Worm (Caenorhabditis elegans) whole organism, L3 larva: Measurements from ENCODE around the gene gst-3.

Experiments used
- R02D3.7 ChIP-seq: fragments of 150-350 bp; optimal IDR thresholded peaks from 2 replicates; lab custom pipeline; 2014; ENCODE audit warnings: missing biosample characterization, missing genetic modification characterization
- ZK546.5 ChIP-seq: sonication (generic microtip); optimal IDR thresholded peaks from 2 replicates; lab custom pipeline; 2017; ENCODE audit warnings: missing biosample characterization, missing genetic modification characterization
- aly-2 ChIP-seq: fragments of 150-350 bp; optimal IDR thresholded peaks from 2 replicates; lab custom pipeline; 2014; ENCODE audit warnings: missing biosample characterization, missing genetic modification characterization
- ama-1 ChIP-seq: fragments of 150-350 bp; optimal IDR thresholded peaks from 2 replicates; lab custom pipeline; 2018
- ceh-16 ChIP-seq: sonication (generic microtip); optimal IDR thresholded peaks from 2 replicates; lab custom pipeline; 2017; ENCODE audit warnings: missing biosample characterization, missing genetic modification characterization
- ceh-28 ChIP-seq: fragments of 150-350 bp; optimal IDR thresholded peaks from 2 replicates; lab custom pipeline; 2014; ENCODE audit warnings: missing biosample characterization, missing genetic modification reagents, missing genetic modification characterization
- ceh-82 ChIP-seq: fragments of 150-350 bp; optimal IDR thresholded peaks from 2 replicates; lab custom pipeline; 2014; ENCODE audit warnings: missing biosample characterization, missing genetic modification characterization
- ceh-9 ChIP-seq: sonication (generic microtip); optimal IDR thresholded peaks from 2 replicates; lab custom pipeline; 2018; ENCODE audit warnings: missing biosample characterization, missing genetic modification characterization
- daf-12 ChIP-seq: fragments of 150-350 bp; optimal IDR thresholded peaks from 2 replicates; lab custom pipeline; 2014; ENCODE audit warnings: missing biosample characterization, missing genetic modification reagents, missing genetic modification characterization
- egl-27 ChIP-seq: sonication (generic microtip); optimal IDR thresholded peaks from 4 replicates; lab custom pipeline; 2017; ENCODE audit warnings: missing biosample characterization, missing genetic modification reagents, missing genetic modification characterization
- egl-5 ChIP-seq: fragments of 150-350 bp; optimal IDR thresholded peaks from 2 replicates; lab custom pipeline; 2017; ENCODE audit warnings: missing biosample characterization, missing genetic modification reagents, missing genetic modification characterization, inconsistent platforms
- elt-2 ChIP-seq: sonication (generic microtip); optimal IDR thresholded peaks from 2 replicates; lab custom pipeline; 2016; ENCODE audit warnings: missing genetic modification reagents, mild to moderate bottlenecking, missing genetic modification characterization, missing compliant biosample characterization
- elt-3 ChIP-seq, 3 experiments: fragments of 150-350 bp in 1 of 3; sonication (generic microtip) in 2 of 3; optimal IDR thresholded peaks; 2 replicates in 2 of 3; 4 replicates in 1 of 3; lab custom pipeline; 2014 to 2017; ENCODE audit warnings: missing biosample characterization in 3 of 3, missing genetic modification characterization in 3 of 3
- eor-1 ChIP-seq, 2 experiments: fragments of 150-350 bp; optimal IDR thresholded peaks; 2 replicates each; lab custom pipeline; 2014 to 2018; ENCODE audit warnings: missing biosample characterization in 2 of 2, missing genetic modification characterization in 2 of 2
- fkh-10 ChIP-seq: sonication (generic microtip); optimal IDR thresholded peaks from 2 replicates; lab custom pipeline; 2017; ENCODE audit warnings: missing biosample characterization, missing genetic modification reagents, missing genetic modification characterization
- hmg-11 ChIP-seq: sonication (generic microtip); optimal IDR thresholded peaks from 2 replicates; lab custom pipeline; 2016; ENCODE audit warnings: missing genetic modification characterization, missing compliant biosample characterization
- lin-15B ChIP-seq: fragments of 150-350 bp; optimal IDR thresholded peaks from 2 replicates; lab custom pipeline; 2014; ENCODE audit warnings: missing biosample characterization, missing genetic modification characterization
- lin-39 ChIP-seq: fragments of 150-350 bp; optimal IDR thresholded peaks from 2 replicates; lab custom pipeline; 2018; ENCODE audit warnings: missing biosample characterization, missing genetic modification reagents, missing genetic modification characterization
- lsy-12 ChIP-seq: sonication (generic microtip); optimal IDR thresholded peaks from 2 replicates; lab custom pipeline; 2016; ENCODE audit warnings: mild to moderate bottlenecking, missing genetic modification characterization, missing compliant biosample characterization
- mdl-1 ChIP-seq: fragments of 150-350 bp; optimal IDR thresholded peaks from 2 replicates; lab custom pipeline; 2014; ENCODE audit warnings: missing biosample characterization, missing genetic modification characterization
- mml-1 ChIP-seq: fragments of 150-350 bp; sonication (generic microtip); optimal IDR thresholded peaks from 3 replicates; lab custom pipeline; 2014; ENCODE audit warnings: missing biosample characterization, missing genetic modification characterization
- nhr-11 ChIP-seq: fragments of 150-350 bp; optimal IDR thresholded peaks from 2 replicates; lab custom pipeline; 2014; ENCODE audit warnings: missing biosample characterization, missing genetic modification characterization
- nhr-12 ChIP-seq: fragments of 150-350 bp; optimal IDR thresholded peaks from 2 replicates; lab custom pipeline; 2014; ENCODE audit warnings: missing biosample characterization, missing genetic modification characterization
- nhr-23 ChIP-seq: fragments of 150-350 bp; optimal IDR thresholded peaks from 2 replicates; lab custom pipeline; 2014; ENCODE audit warnings: missing biosample characterization, missing genetic modification reagents, missing genetic modification characterization
- nhr-237 ChIP-seq: fragments of 150-350 bp; optimal IDR thresholded peaks from 2 replicates; lab custom pipeline; 2014; ENCODE audit warnings: missing biosample characterization, missing genetic modification characterization
- nhr-25 ChIP-seq: sonication (generic microtip); optimal IDR thresholded peaks from 2 replicates; lab custom pipeline; 2017; ENCODE audit warnings: missing biosample characterization, missing genetic modification characterization
- nhr-67 ChIP-seq: fragments of 150-350 bp; optimal IDR thresholded peaks from 2 replicates; lab custom pipeline; 2014; ENCODE audit warnings: missing biosample characterization, missing genetic modification characterization
- nhr-76 ChIP-seq: fragments of 150-350 bp; sonication (generic microtip); optimal IDR thresholded peaks from 5 replicates; lab custom pipeline; 2014; ENCODE audit warnings: missing biosample characterization, missing genetic modification characterization
- pha-4 ChIP-seq: fragments of 150-350 bp; optimal IDR thresholded peaks from 2 replicates; lab custom pipeline; 2014; ENCODE audit warnings: missing biosample characterization, missing genetic modification reagents, missing genetic modification characterization
- sea-2 ChIP-seq: fragments of 150-350 bp; sonication (generic microtip); optimal IDR thresholded peaks from 4 replicates; lab custom pipeline; 2014; ENCODE audit warnings: missing biosample characterization, missing genetic modification reagents, missing genetic modification characterization
- skn-1 ChIP-seq: fragments of 150-350 bp; optimal IDR thresholded peaks from 2 replicates; lab custom pipeline; 2014; ENCODE audit warnings: missing biosample characterization, missing genetic modification characterization
- snpc-4 ChIP-seq: fragments of 150-350 bp; optimal IDR thresholded peaks from 2 replicates; lab custom pipeline; 2014; ENCODE audit warnings: missing biosample characterization, missing genetic modification characterization
- tbx-2 ChIP-seq: sonication (generic microtip); optimal IDR thresholded peaks from 2 replicates; lab custom pipeline; 2016; ENCODE audit warnings: mild to moderate bottlenecking, missing genetic modification characterization, missing compliant biosample characterization
- unc-39 ChIP-seq: sonication (generic microtip); optimal IDR thresholded peaks from 4 replicates; lab custom pipeline; 2017; ENCODE audit warnings: missing biosample characterization, missing genetic modification characterization
- ztf-11 ChIP-seq: fragments of 150-350 bp; optimal IDR thresholded peaks from 2 replicates; lab custom pipeline; 2014; ENCODE audit warnings: missing biosample characterization, missing genetic modification characterization

Gene gst-3

ce11 chrIV:10128906-10129386 lies 11.1 kb downstream of the gst-3 start, which contains the start of the genes gtbp-1 and K08F4.3 (continued):
- TF ChIP-seq hmg-11 (tag; lab: Kevin White, UChicago) (no peak), nhr-76 (tag; lab: Kevin White, UChicago) (no peak), skn-1 (tag; lab: Kevin White, UChicago) (no peak), nhr-12 (tag; lab: Kevin White, UChicago) (no peak), sea-2 (GFP tag; lab: Kevin White, UChicago) (no peak), ceh-82 (tag; lab: Kevin White, UChicago) (peak; percentile 20), ama-1 (lab: Kevin White, UChicago) (peak; percentile 23), lin-39 (tag; lab: Kevin White, UChicago) (peak; percentile 77), mdl-1 (tag; lab: Kevin White, UChicago) (no peak), tbx-2 (tag; lab: Kevin White, UChicago) (no peak), ceh-16 (no peak), fkh-10 (GFP tag; lab: Kevin White, UChicago) (no peak), nhr-23 (no peak), lin-15B (peak; percentile 94)

- TF ChIP-seq pha-4 (tag; lab: Kevin White, UChicago), result no peak
- no peak for TF ChIP-seq eor-1 (tag; optimal IDR thresholded peaks at IDR 0.05; lab: Kevin White, UChicago)
- TF ChIP-seq lin-15B, result no peak
- TF ChIP-seq R02D3.7 (tag; lab: Kevin White, UChicago), result no peak
- no peak for TF ChIP-seq nhr-67 (tag; lab: Kevin White, UChicago)
- TF ChIP-seq nhr-237, result no peak
- TF ChIP-seq ama-1 (lab: Kevin White, UChicago), result no peak
- TF ChIP-seq mml-1 (tag; lab: Kevin White, UChicago), result no peak
- no peak for TF ChIP-seq ceh-9 (tag; lab: Kevin White, UChicago)
- TF ChIP-seq ztf-11 (tag; lab: Kevin White, UChicago), result no peak
- TF ChIP-seq egl-27 (tag; lab: Kevin White, UChicago), result no peak
- no peak for TF ChIP-seq ceh-82 (tag; lab: Kevin White, UChicago)
- no peak for TF ChIP-seq ceh-28 (tag; lab: Kevin White, UChicago)
- TF ChIP-seq daf-12 (tag; lab: Kevin White, UChicago), result no peak
- TF ChIP-seq egl-5 (tag; lab: Kevin White, UChicago), result no peak
- TF ChIP-seq nhr-76 (tag; lab: Kevin White, UChicago), result no peak
- TF ChIP-seq nhr-11 (tag; lab: Kevin White, UChicago), result no peak
- TF ChIP-seq skn-1 (tag; lab: Kevin White, UChicago), result no peak
- no peak for TF ChIP-seq unc-39
- TF ChIP-seq aly-2 (tag; lab: Kevin White, UChicago), result no peak
Observed at ce11 chrIV:10128446-10128845, 11.6 kb downstream of the gst-3 start.

DNA sequence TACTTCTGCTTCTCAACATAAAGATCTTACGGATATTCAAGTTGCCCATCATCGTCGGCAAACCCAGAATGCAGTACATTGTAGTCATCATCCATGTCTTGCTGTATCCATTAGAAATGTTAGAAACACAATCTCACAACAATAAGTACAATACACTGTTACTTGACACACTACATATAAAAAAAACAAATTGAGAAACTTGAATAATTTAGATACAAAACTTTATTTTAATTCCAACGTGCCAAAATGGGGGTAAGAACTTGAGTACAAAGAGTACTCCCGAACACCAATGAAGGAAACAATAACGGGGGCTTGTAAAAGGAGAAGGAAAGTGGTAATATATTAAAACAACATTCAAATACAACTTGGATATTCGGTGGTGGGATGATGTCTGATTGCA lies 13.5 kb downstream of the gst-3 start, which contains the start of gene ctf-18:
Gene ctf-18, minus strand, starts transcription at position 101 of the 400 bp plus-strand sequence.
- TF ChIP-seq tbx-2 (tag; lab: Kevin White, UChicago) (no peak), nhr-25 (no peak)

ce11 chrIV:10122205-10122604 lies 17.8 kb downstream of the gst-3 start, which contains the start of gene irld-21:
irld-21 (minus strand) TSS chrIV:10122305.
- TF ChIP-seq unc-39 (no peak), lin-15B (no peak), ZK546.5 (tag; lab: Kevin White, UChicago) (no peak), nhr-12 (tag; lab: Kevin White, UChicago) (no peak), lin-39 (tag; lab: Kevin White, UChicago) (no peak), ama-1 (lab: Kevin White, UChicago) (no peak), snpc-4 (tag; lab: Kevin White, UChicago) (no peak), R02D3.7 (tag; lab: Kevin White, UChicago) (no peak), lsy-12 (tag; lab: Kevin White, UChicago) (no peak), daf-12 (tag; lab: Kevin White, UChicago) (no peak), elt-2 (no peak), mml-1 (tag; lab: Kevin White, UChicago) (no peak), tbx-2 (tag; lab: Kevin White, UChicago) (no peak), ceh-82 (tag; lab: Kevin White, UChicago) (no peak), elt-3 (tag; optimal IDR thresholded peaks at IDR 0.05; lab: Kevin White, UChicago) (no peak)
